Worm (Caenorhabditis elegans) whole organism, mixed stage, embryonic: ENCODE measurements around the gene str-174.

Source experiments
- M03D4.4 ChIP-seq: sonication (generic microtip); optimal IDR thresholded peaks from 2 replicates; lab custom pipeline; 2017; ENCODE audit warnings: mild to moderate bottlenecking, missing genetic modification characterization, missing compliant biosample characterization
- bed-3 ChIP-seq: fragments of 200-800 bp; sonication (Bioruptor generic); optimal IDR thresholded peaks from 3 replicates; lab custom pipeline; 2018; ENCODE audit warnings: mild to moderate bottlenecking, missing genetic modification characterization, moderate library complexity, missing compliant biosample characterization
- blmp-1 ChIP-seq: fragments of 150-350 bp; optimal IDR thresholded peaks from 2 replicates; lab custom pipeline; 2014; ENCODE audit warnings: missing biosample characterization, missing genetic modification characterization
- ceh-39 ChIP-seq: fragments of 150-350 bp; optimal IDR thresholded peaks from 2 replicates; lab custom pipeline; 2014; ENCODE audit warnings: missing biosample characterization, missing genetic modification characterization
- ceh-43 ChIP-seq: fragments of 200-800 bp; sonication (Bioruptor generic); optimal IDR thresholded peaks from 2 replicates; lab custom pipeline; 2018; ENCODE audit warnings: mild to moderate bottlenecking, missing genetic modification characterization, moderate library complexity, missing compliant biosample characterization
- cnd-1 ChIP-seq: fragments of 200-800 bp; sonication (Bioruptor generic); optimal IDR thresholded peaks from 2 replicates; lab custom pipeline; 2018; ENCODE audit warnings: mild to moderate bottlenecking, missing genetic modification characterization, missing compliant biosample characterization
- drap-1 ChIP-seq: fragments of 200-800 bp; sonication (Bioruptor generic); optimal IDR thresholded peaks from 3 replicates; lab custom pipeline; 2018; ENCODE audit warnings: mild to moderate bottlenecking, missing genetic modification characterization, missing compliant biosample characterization
- elt-1 ChIP-seq: sonication (generic microtip); optimal IDR thresholded peaks from 2 replicates; lab custom pipeline; 2017; ENCODE audit warnings: missing genetic modification characterization, mild to moderate bottlenecking, missing compliant biosample characterization, antibody characterized with exemption, moderate library complexity, borderline replicate concordance; ENCODE audit not compliant: insufficient read depth
- elt-3 ChIP-seq: fragments of 150-350 bp; optimal IDR thresholded peaks from 2 replicates; lab custom pipeline; 2014; ENCODE audit warnings: missing biosample characterization, missing genetic modification characterization
- flh-1 ChIP-seq: fragments of 200-800 bp; sonication (Bioruptor generic); optimal IDR thresholded peaks from 2 replicates; lab custom pipeline; 2018; ENCODE audit warnings: mild to moderate bottlenecking, missing genetic modification characterization, moderate library complexity, missing compliant biosample characterization
- ham-2 ChIP-seq: fragments of 200-800 bp; sonication (Bioruptor generic); optimal IDR thresholded peaks from 2 replicates; lab custom pipeline; 2018; ENCODE audit warnings: mild to moderate bottlenecking, missing genetic modification characterization, missing compliant biosample characterization
- hlh-1 ChIP-seq: fragments of 150-350 bp; optimal IDR thresholded peaks from 2 replicates; lab custom pipeline; 2014; ENCODE audit warnings: missing biosample characterization, missing genetic modification reagents, missing genetic modification characterization
- lin-13 ChIP-seq: fragments of 150-350 bp; optimal IDR thresholded peaks from 2 replicates; lab custom pipeline; 2014; ENCODE audit warnings: missing biosample characterization, missing genetic modification characterization
- lin-32 ChIP-seq: fragments of 200-800 bp; sonication (Bioruptor generic); optimal IDR thresholded peaks from 2 replicates; lab custom pipeline; 2018; ENCODE audit warnings: mild to moderate bottlenecking, missing genetic modification characterization, missing compliant biosample characterization
- lsy-2 ChIP-seq: fragments of 150-350 bp; optimal IDR thresholded peaks from 2 replicates; lab custom pipeline; 2014; ENCODE audit warnings: missing biosample characterization, missing genetic modification characterization
- mab-5 ChIP-seq: fragments of 150-350 bp; optimal IDR thresholded peaks from 2 replicates; lab custom pipeline; 2014; ENCODE audit warnings: missing biosample characterization, missing genetic modification characterization
- mls-2 ChIP-seq: sonication (generic microtip); optimal IDR thresholded peaks from 2 replicates; lab custom pipeline; 2016; ENCODE audit warnings: mild to moderate bottlenecking, missing genetic modification characterization, moderate library complexity, missing compliant biosample characterization
- nhr-12 ChIP-seq: fragments of 150-350 bp; optimal IDR thresholded peaks from 2 replicates; lab custom pipeline; 2014; ENCODE audit warnings: missing biosample characterization, missing genetic modification characterization
- nhr-237 ChIP-seq: fragments of 150-350 bp; optimal IDR thresholded peaks from 2 replicates; lab custom pipeline; 2014; ENCODE audit warnings: missing biosample characterization, missing genetic modification characterization
- nhr-28 ChIP-seq: fragments of 150-350 bp; optimal IDR thresholded peaks from 2 replicates; lab custom pipeline; 2014; ENCODE audit warnings: missing biosample characterization, missing genetic modification characterization
- nhr-76 ChIP-seq: sonication (generic microtip); optimal IDR thresholded peaks from 2 replicates; lab custom pipeline; 2017; ENCODE audit warnings: missing biosample characterization, missing genetic modification characterization
- pha-4 ChIP-seq: fragments of 150-350 bp; optimal IDR thresholded peaks from 2 replicates; lab custom pipeline; 2018; ENCODE audit warnings: missing biosample characterization, missing genetic modification reagents, missing genetic modification characterization
- sem-2 ChIP-seq: fragments of 200-800 bp; sonication (Bioruptor generic); optimal IDR thresholded peaks from 2 replicates; lab custom pipeline; 2018; ENCODE audit warnings: mild to moderate bottlenecking, missing genetic modification characterization, missing compliant biosample characterization
- sptf-1 ChIP-seq: sonication (generic microtip); optimal IDR thresholded peaks from 2 replicates; lab custom pipeline; 2017; ENCODE audit warnings: mild to moderate bottlenecking, missing genetic modification characterization, moderate library complexity, missing compliant biosample characterization
- tbx-8 ChIP-seq: fragments of 200-800 bp; sonication (Bioruptor generic); optimal IDR thresholded peaks from 2 replicates; lab custom pipeline; 2018; ENCODE audit warnings: mild to moderate bottlenecking, missing genetic modification characterization, moderate library complexity, missing compliant biosample characterization
- unc-120 ChIP-seq: sonication (generic microtip); optimal IDR thresholded peaks from 2 replicates; lab custom pipeline; 2017; ENCODE audit warnings: missing genetic modification characterization, missing compliant biosample characterization; ENCODE audit not compliant: poor library complexity, severe bottlenecking
- unc-62 ChIP-seq: fragments of 150-350 bp; optimal IDR thresholded peaks from 2 replicates; lab custom pipeline; 2014; ENCODE audit warnings: missing biosample characterization, missing genetic modification reagents, missing genetic modification characterization
- zip-8 ChIP-seq: fragments of 150-350 bp; optimal IDR thresholded peaks from 2 replicates; lab custom pipeline; 2014; ENCODE audit warnings: missing biosample characterization, missing genetic modification characterization

Gene str-174

ce11 chrIV:4829641-4830040 is 44.9 kb downstream of the str-174 start:
- TF ChIP-seq ceh-43 (GFP tag; lab: Kevin White, UChicago) (no peak), nhr-237 (no peak), nhr-12 (tag; lab: Kevin White, UChicago) (no peak), hlh-1 (tag; lab: Kevin White, UChicago) (no peak), M03D4.4 (tag; lab: Kevin White, UChicago) (no peak), elt-1 (tag; lab: Kevin White, UChicago) (no peak), lin-32 (GFP tag; lab: Kevin White, UChicago) (no peak), sem-2 (GFP tag; lab: Kevin White, UChicago) (no peak), pha-4 (tag; lab: Kevin White, UChicago) (no peak), unc-62 (GFP tag; lab: Kevin White, UChicago) (no peak), lsy-2 (tag; lab: Kevin White, UChicago) (no peak), ham-2 (GFP tag; lab: Kevin White, UChicago) (no peak), blmp-1 (tag; lab: Kevin White, UChicago) (no peak), bed-3 (no peak), tbx-8 (GFP tag; lab: Kevin White, UChicago) (no peak), lin-13 (tag; lab: Kevin White, UChicago) (no peak), drap-1 (GFP tag; lab: Kevin White, UChicago) (no peak), mab-5 (tag; lab: Kevin White, UChicago) (no peak), mls-2 (tag; lab: Kevin White, UChicago) (no peak), zip-8 (tag; lab: Kevin White, UChicago) (no peak)

DNA sequence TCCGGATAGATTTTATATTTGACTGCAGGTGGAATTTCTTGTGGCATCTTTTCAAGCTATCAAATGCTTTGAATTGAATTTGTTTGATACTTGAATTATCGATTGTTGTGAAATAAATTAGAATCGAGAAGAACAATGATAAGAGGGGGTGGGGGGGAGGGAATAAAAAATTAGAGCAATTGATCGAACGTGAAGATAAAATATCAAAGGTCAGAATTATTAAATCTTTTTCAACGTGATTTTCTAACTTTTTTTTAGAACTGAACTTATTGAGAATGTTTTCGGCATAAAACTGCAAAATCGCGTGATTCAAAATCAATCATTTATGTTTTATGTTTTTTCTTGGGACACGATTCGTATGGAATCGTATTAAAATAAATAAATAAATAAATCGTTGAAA is 47.3 kb downstream of the str-174 start, which contains the start of gene mpz-4:
Gene mpz-4, minus strand, starts transcription at position 101 of the 400 bp plus-strand sequence.
- no peak for TF ChIP-seq zip-8 (tag; lab: Kevin White, UChicago)
- TF ChIP-seq elt-3 (tag; lab: Kevin White, UChicago), result no peak
- no peak for TF ChIP-seq lin-13 (tag; lab: Kevin White, UChicago)
- no peak for TF ChIP-seq cnd-1
- TF ChIP-seq nhr-237, result no peak
- TF ChIP-seq flh-1 (GFP tag; lab: Kevin White, UChicago), result no peak
- no peak for TF ChIP-seq sptf-1 (tag; lab: Kevin White, UChicago)
- TF ChIP-seq unc-120, result no peak
- no peak for TF ChIP-seq blmp-1 (tag; lab: Kevin White, UChicago)
- TF ChIP-seq tbx-8 (GFP tag; lab: Kevin White, UChicago), result no peak
- TF ChIP-seq ceh-39 (tag; lab: Kevin White, UChicago), result no peak
- no peak for TF ChIP-seq nhr-28 (tag; lab: Kevin White, UChicago)
- no peak for TF ChIP-seq lin-32 (GFP tag; lab: Kevin White, UChicago)
- no peak for TF ChIP-seq sem-2 (GFP tag; lab: Kevin White, UChicago)
- no peak for TF ChIP-seq ceh-43 (GFP tag; lab: Kevin White, UChicago)
- no peak for TF ChIP-seq hlh-1 (tag; lab: Kevin White, UChicago)
- TF ChIP-seq unc-62 (GFP tag; lab: Kevin White, UChicago), result no peak
- TF ChIP-seq mab-5 (tag; lab: Kevin White, UChicago), result no peak
- no peak for TF ChIP-seq nhr-76 (tag; lab: Kevin White, UChicago)
- TF ChIP-seq, all 35 proteins: peak for 0
